Fruit fly (Drosophila melanogaster): ENCODE measurements around the gene CG12105.

DNA sequence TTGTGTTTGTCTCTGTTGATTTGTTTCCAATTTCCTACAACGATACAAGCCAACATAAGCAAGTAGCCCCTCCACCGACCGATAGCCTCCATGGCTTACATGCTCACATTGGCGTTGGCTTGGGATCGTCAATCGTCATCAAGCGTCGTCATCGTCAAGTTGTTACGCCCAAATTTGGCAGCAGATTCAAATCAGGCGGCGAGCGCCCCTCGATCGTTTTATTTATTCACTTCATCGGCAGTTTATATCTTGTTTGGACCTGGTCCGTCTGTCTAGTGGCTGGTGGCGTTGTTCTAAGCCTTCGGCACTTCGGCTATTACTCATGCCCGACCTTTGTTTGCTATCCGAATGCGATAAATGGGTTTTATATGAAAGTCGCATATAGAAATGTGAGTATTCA lies 25.4 kb downstream of the CG12105 start:
- TF ChIP-seq Blimp-1 (GFP tag; optimal IDR thresholded peaks at IDR 0.05) (no peak), acj6 (GFP tag; optimal IDR thresholded peaks at IDR 0.05) (no peak), pdm3 (GFP tag; optimal IDR thresholded peaks at IDR 0.05) (no peak), CG6163 (GFP tag; IDR thresholded peaks at IDR 0.05) (no peak), CG8319 (GFP tag; optimal IDR thresholded peaks at IDR 0.05) (no peak), CG32006 (GFP tag; optimal IDR thresholded peaks at IDR 0.05) (no peak), Ets96B (tag; optimal IDR thresholded peaks at IDR 0.05) (no peak), fd85E (GFP tag; optimal IDR thresholded peaks at IDR 0.05) (no peak), CG16779 (tag; optimal IDR thresholded peaks at IDR 0.05) (no peak), lz (GFP tag; optimal IDR thresholded peaks at IDR 0.05) (no peak), OdsH (GFP tag; optimal IDR thresholded peaks at IDR 0.05) (no peak), CG9139 (GFP tag; optimal IDR thresholded peaks at IDR 0.05) (no peak)

Data from whole organism, prepupa.